Fruit fly (Drosophila melanogaster): ENCODE measurements around the gene CG7884.

CG7884 gene

dm6 chrX:19201630-19202029 is 18.8 kb upstream of the CG7884 start, which contains the start of gene CG7990 (continued):
- TF ChIP-seq CG2678 (tag; optimal IDR thresholded peaks at IDR 0.05), result no peak
- TF ChIP-seq ab (GFP tag; optimal IDR thresholded peaks at IDR 0.05), result no peak
- TF ChIP-seq CG17568 (GFP tag; optimal IDR thresholded peaks at IDR 0.05), result no peak
- TF ChIP-seq Atf6 (GFP tag; IDR thresholded peaks at IDR 0.05), result no peak
- no peak for TF ChIP-seq cwo (GFP tag; optimal IDR thresholded peaks at IDR 0.05)
- no peak for TF ChIP-seq CG12219 (GFP tag; optimal IDR thresholded peaks at IDR 0.05)
- TF ChIP-seq br (optimal IDR thresholded peaks at IDR 0.05), result no peak
- TF ChIP-seq Drgx (GFP tag; IDR thresholded peaks at IDR 0.05), result no peak
- peak; percentile 73 for TF ChIP-seq Med (GFP tag)
- TF ChIP-seq mld (GFP tag; IDR thresholded peaks at IDR 0.05; ENCODE audit: partially characterized antibody), result no peak
- TF ChIP-seq CG6654 (GFP tag; optimal IDR thresholded peaks at IDR 0.05), result no peak
- peak; percentile 6; the same call in 1 of the 3 replicates for TF ChIP-seq CG34224 (GFP tag; IDR thresholded peaks at IDR 0.05; ENCODE audit: partially characterized antibody)
- TF ChIP-seq wek (GFP tag; optimal IDR thresholded peaks at IDR 0.05), result no peak
- TF ChIP-seq CG11085 (GFP tag; IDR thresholded peaks at IDR 0.05), result no peak
- no peak for TF ChIP-seq CG15011 (GFP tag; optimal IDR thresholded peaks at IDR 0.05)
- no peak for TF ChIP-seq fru (optimal IDR thresholded peaks at IDR 0.05)
- no peak for TF ChIP-seq dmrt99B (tag; optimal IDR thresholded peaks at IDR 0.05)
- no peak for TF ChIP-seq C15 (GFP tag; IDR thresholded peaks at IDR 0.05)
- TF ChIP-seq abd-A (tag; optimal IDR thresholded peaks at IDR 0.05), result no peak
- no peak for TF ChIP-seq dimm (GFP tag; IDR thresholded peaks at IDR 0.05)
- TF ChIP-seq Lpt (GFP tag; optimal IDR thresholded peaks at IDR 0.05), result no peak
- no peak for TF ChIP-seq CG4854 (GFP tag; optimal IDR thresholded peaks at IDR 0.05)
- TF ChIP-seq knrl (GFP tag; IDR thresholded peaks at IDR 0.05; ENCODE audit: partially characterized antibody), result peak; percentile 22; the same call in 1 of the 3 replicates
- no peak for TF ChIP-seq grn (GFP tag; optimal IDR thresholded peaks at IDR 0.05)
- TF ChIP-seq Sox102F (GFP tag; optimal IDR thresholded peaks at IDR 0.05), result no peak
- TF ChIP-seq zfh1 (GFP tag; IDR thresholded peaks at IDR 0.05), result no peak
- no peak for TF ChIP-seq danr (GFP tag; IDR thresholded peaks at IDR 0.05)
- TF ChIP-seq CG15514 (GFP tag; optimal IDR thresholded peaks at IDR 0.05), result peak; percentile 56
- no peak for TF ChIP-seq CG7786 (GFP tag; optimal IDR thresholded peaks at IDR 0.05)
- no peak for TF ChIP-seq crc (GFP tag; optimal IDR thresholded peaks at IDR 0.05)
- TF ChIP-seq schlank (tag; optimal IDR thresholded peaks at IDR 0.05), result no peak
- no peak for TF ChIP-seq CG32532 (GFP tag; IDR thresholded peaks at IDR 0.05)
- TF ChIP-seq CG15696 (tag; optimal IDR thresholded peaks at IDR 0.05), result no peak
- TF ChIP-seq CkIIα-i1 (GFP tag; IDR thresholded peaks at IDR 0.05), result no peak
- TF ChIP-seq CG2712 (tag; optimal IDR thresholded peaks at IDR 0.05), result no peak
- TF ChIP-seq Gsc (GFP tag; IDR thresholded peaks at IDR 0.05), result no peak
- no peak for TF ChIP-seq CG13123 (GFP tag; optimal IDR thresholded peaks at IDR 0.05)
- no peak for TF ChIP-seq HLHmδ (GFP tag; optimal IDR thresholded peaks at IDR 0.05)
- TF ChIP-seq CG12942 (GFP tag; optimal IDR thresholded peaks at IDR 0.05), result no peak
- TF ChIP-seq Dad (GFP tag; optimal IDR thresholded peaks at IDR 0.05), result no peak
- TF ChIP-seq HmgD (GFP tag; optimal IDR thresholded peaks at IDR 0.05), result no peak
- TF ChIP-seq ham (GFP tag; IDR thresholded peaks at IDR 0.05), result no peak
- no peak for TF ChIP-seq nerfin-2 (GFP tag; IDR thresholded peaks at IDR 0.05; ENCODE audit: partially characterized antibody)
- TF ChIP-seq Lhr (GFP tag; optimal IDR thresholded peaks at IDR 0.05), result peak; percentile 26
- TF ChIP-seq run (tag; optimal IDR thresholded peaks at IDR 0.05), result no peak
- no peak for TF ChIP-seq CG15073 (GFP tag; optimal IDR thresholded peaks at IDR 0.05)
- no peak for TF ChIP-seq ara (GFP tag; IDR thresholded peaks at IDR 0.05)
- no peak for TF ChIP-seq Oaz (GFP tag; IDR thresholded peaks at IDR 0.05)
- no peak for TF ChIP-seq fu2 (GFP tag; optimal IDR thresholded peaks at IDR 0.05)
- TF ChIP-seq ac (GFP tag; optimal IDR thresholded peaks at IDR 0.05), result no peak
- TF ChIP-seq slbo (GFP tag; IDR thresholded peaks at IDR 0.05), result no peak
- TF ChIP-seq Dll (GFP tag; IDR thresholded peaks at IDR 0.05; ENCODE audit: partially characterized antibody), result peak; percentile 40; the same call in 1 of the 4 replicates
- TF ChIP-seq sob (GFP tag; IDR thresholded peaks at IDR 0.05), result no peak

Measured in whole organism, embryonic.